Worm (Caenorhabditis elegans): Measurements from ENCODE around the gene Y75B8A.13.

- TF ChIP-seq klf-2 (GFP tag; conservative IDR thresholded peaks at IDR 0.05) (no peak), ref-1 (GFP tag; conservative IDR thresholded peaks at IDR 0.05) (no peak), ztf-23 (GFP tag; IDR thresholded peaks at IDR 0.05) (no peak)
These were observed 44.3 kb upstream of the Y75B8A.13 start for ce11 chrIII:12259793-12260192.

Measured in whole organism, midembryonic.